Worm (Caenorhabditis elegans) whole organism, L4/young adult: Measurements from ENCODE around the gene cyp-13A10.

Experiments
- W03F9.2 ChIP-seq: fragments of 150-350 bp; optimal IDR thresholded peaks from 2 replicates; lab custom pipeline; 2014; ENCODE audit warnings: missing biosample characterization, missing genetic modification characterization
- dao-5 ChIP-seq: sonication (generic microtip); optimal IDR thresholded peaks from 2 replicates; lab custom pipeline; 2016; ENCODE audit warnings: missing genotype, missing genetic modification characterization, moderate library complexity, missing compliant biosample characterization
- him-1 ChIP-seq: sonication (generic microtip); optimal IDR thresholded peaks from 2 replicates; lab custom pipeline; 2016; ENCODE audit warnings: missing genotype, missing genetic modification reagents, missing genetic modification characterization, missing compliant biosample characterization

DNA sequence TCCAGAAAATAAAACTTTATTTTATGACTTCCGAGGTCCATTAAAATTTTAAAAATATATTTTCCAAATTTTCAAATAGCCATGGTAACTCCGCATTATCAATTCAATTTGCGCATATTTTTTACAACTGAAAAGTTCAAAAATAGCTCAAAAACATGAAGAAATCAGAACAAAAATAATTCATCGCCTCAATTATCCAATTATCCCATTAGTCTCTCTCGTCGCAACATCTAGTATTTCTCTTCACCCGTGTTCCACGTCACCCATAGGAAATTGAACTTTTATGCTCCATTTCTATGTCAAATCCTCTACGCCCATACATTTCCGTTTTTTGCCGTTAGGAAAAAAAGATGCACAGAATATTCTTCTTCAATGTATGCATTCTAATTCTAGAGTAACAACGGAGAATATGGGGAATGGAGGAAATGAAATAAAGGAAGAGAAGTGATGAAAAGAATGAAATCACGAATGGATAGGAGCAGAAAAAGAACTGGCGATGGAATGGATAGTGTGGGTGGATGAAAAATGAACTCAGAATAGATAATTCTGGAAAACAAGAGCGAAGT is 27.5 kb upstream of the cyp-13A10 start:
- TF ChIP-seq W03F9.2 (tag; lab: Kevin White, UChicago) (no peak), him-1 (no peak), dao-5 (tag; lab: Kevin White, UChicago) (no peak)
